Fruit fly (Drosophila melanogaster): ENCODE data around the gene ems.
A peak's percentile ranks its signal among the peaks of the same experiment; 100 is the strongest.

Gene ems

dm6 chr3R:13874866-13875417 lies 26.7 kb upstream of the ems start, which contains the start of gene E5 (continued):
- TF ChIP-seq CG30403 (GFP tag; optimal IDR thresholded peaks at IDR 0.05) (no peak), CG33213 (GFP tag; optimal IDR thresholded peaks at IDR 0.05) (no peak), ac (GFP tag; optimal IDR thresholded peaks at IDR 0.05) (no peak), ara (GFP tag; IDR thresholded peaks at IDR 0.05) (no peak), Sry-δ (GFP tag; optimal IDR thresholded peaks at IDR 0.05) (no peak), ato (GFP tag; IDR thresholded peaks at IDR 0.05; ENCODE audit: partially characterized antibody) (0 out of 2 replicates have a peak, but pooled peaks have one; percentile 27), CG6654 (GFP tag; optimal IDR thresholded peaks at IDR 0.05) (no peak), hbn (GFP tag; IDR thresholded peaks at IDR 0.05; ENCODE audit: partially characterized antibody) (0 out of 2 replicates have a peak, but pooled peaks have one; percentile 23), onecut (GFP tag; IDR thresholded peaks at IDR 0.05) (no peak), eve (GFP tag; optimal IDR thresholded peaks at IDR 0.05) (no peak), Dek (tag; optimal IDR thresholded peaks at IDR 0.05) (no peak), Vsx1 (GFP tag; optimal IDR thresholded peaks at IDR 0.05) (no peak), tup (GFP tag; optimal IDR thresholded peaks at IDR 0.05) (no peak), Nf-YB (GFP tag; optimal IDR thresholded peaks at IDR 0.05) (peak; percentile 98), CG10366 (GFP tag; IDR thresholded peaks at IDR 0.05) (no peak), CG34224 (GFP tag; IDR thresholded peaks at IDR 0.05; ENCODE audit: partially characterized antibody) (peak; percentile 68; the same call in 2 of the 3 replicates), corto (GFP tag; optimal IDR thresholded peaks at IDR 0.05) (no peak), Side (GFP tag; optimal IDR thresholded peaks at IDR 0.05) (no peak), scrt (GFP tag; optimal IDR thresholded peaks at IDR 0.05) (no peak), trh (GFP tag; optimal IDR thresholded peaks at IDR 0.05) (no peak), CG12236 (GFP tag; optimal IDR thresholded peaks at IDR 0.05) (no peak), bigmax (GFP tag; optimal IDR thresholded peaks at IDR 0.05) (no peak), ranshi (GFP tag; IDR thresholded peaks at IDR 0.05) (no peak), mam (GFP tag; optimal IDR thresholded peaks at IDR 0.05) (no peak), ro (GFP tag; IDR thresholded peaks at IDR 0.05) (no peak), HLH4C (GFP tag; IDR thresholded peaks at IDR 0.05; ENCODE audit: partially characterized antibody) (no peak; the same call in 2 of the 3 replicates), Doc3 (GFP tag; IDR thresholded peaks at IDR 0.05; ENCODE audit: partially characterized antibody) (no peak), CG31388 (GFP tag; optimal IDR thresholded peaks at IDR 0.05) (no peak), CG32772 (GFP tag; IDR thresholded peaks at IDR 0.05) (no peak), Aef1 (GFP tag; IDR thresholded peaks at IDR 0.05) (no peak), gsb (GFP tag; IDR thresholded peaks at IDR 0.05) (no peak), dpn (GFP tag; optimal IDR thresholded peaks at IDR 0.05) (no peak), Xrp1 (GFP tag; IDR thresholded peaks at IDR 0.05) (no peak), org-1 (GFP tag; optimal IDR thresholded peaks at IDR 0.05) (no peak), grau (tag; optimal IDR thresholded peaks at IDR 0.05) (no peak), Gug (GFP tag; IDR thresholded peaks at IDR 0.05) (no peak), ATbp (GFP tag; optimal IDR thresholded peaks at IDR 0.05) (no peak), psq (GFP tag; optimal IDR thresholded peaks at IDR 0.05) (no peak), Awh (GFP tag; IDR thresholded peaks at IDR 0.05) (no peak), otp (GFP tag; IDR thresholded peaks at IDR 0.05) (no peak), Opbp (GFP tag; IDR thresholded peaks at IDR 0.05; ENCODE audit: partially characterized antibody) (no peak), BEAF-32 (GFP tag; optimal IDR thresholded peaks at IDR 0.05) (no peak), CG34422 (GFP tag; IDR thresholded peaks at IDR 0.05) (0 out of 3 replicates have a peak, but pooled peaks have one; percentile 18), CG10654 (GFP tag; optimal IDR thresholded peaks at IDR 0.05) (no peak), CG2199 (GFP tag; IDR thresholded peaks at IDR 0.05) (no peak), CG16779 (GFP tag; IDR thresholded peaks at IDR 0.05) (no peak), gcm (GFP tag; optimal IDR thresholded peaks at IDR 0.05) (no peak), CG13296 (GFP tag; optimal IDR thresholded peaks at IDR 0.05) (no peak), Ets65A (GFP tag) (no peak), fd3F (GFP tag; optimal IDR thresholded peaks at IDR 0.05) (no peak), Mad (GFP tag; optimal IDR thresholded peaks at IDR 0.05) (no peak)

All from whole organism, embryonic.